Worm (Caenorhabditis elegans): ENCODE results near the gene cyp-33E2.

DNA sequence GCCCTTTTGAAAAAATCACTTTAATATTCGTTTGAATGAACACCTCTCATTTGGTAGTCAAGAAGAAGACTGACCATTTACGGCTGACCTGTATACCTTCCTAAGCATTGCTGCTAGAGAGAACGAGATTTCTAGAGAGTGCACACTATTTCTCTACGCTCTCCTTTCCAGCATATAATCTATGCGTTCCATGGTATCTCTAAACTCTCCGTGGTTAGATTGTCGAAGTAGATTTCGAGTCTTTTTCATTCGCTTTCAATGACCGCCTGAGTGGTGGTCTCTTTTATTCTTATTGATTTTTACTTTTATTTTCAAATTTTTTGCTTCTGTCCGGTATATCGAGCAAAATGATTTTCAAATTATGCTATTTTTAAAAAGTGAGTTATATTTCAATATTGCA lies 14.6 kb upstream of the cyp-33E2 start:
- TF ChIP-seq unc-62 (GFP tag; optimal IDR thresholded peaks at IDR 0.05) (no peak), hpl-2 (GFP tag; optimal IDR thresholded peaks at IDR 0.05) (no peak), nhr-77 (tag; optimal IDR thresholded peaks at IDR 0.05) (no peak), ztf-11 (tag; optimal IDR thresholded peaks at IDR 0.05) (no peak)
